Worm (Caenorhabditis elegans): ENCODE results near the gene pink-1.

Gene pink-1

DNA sequence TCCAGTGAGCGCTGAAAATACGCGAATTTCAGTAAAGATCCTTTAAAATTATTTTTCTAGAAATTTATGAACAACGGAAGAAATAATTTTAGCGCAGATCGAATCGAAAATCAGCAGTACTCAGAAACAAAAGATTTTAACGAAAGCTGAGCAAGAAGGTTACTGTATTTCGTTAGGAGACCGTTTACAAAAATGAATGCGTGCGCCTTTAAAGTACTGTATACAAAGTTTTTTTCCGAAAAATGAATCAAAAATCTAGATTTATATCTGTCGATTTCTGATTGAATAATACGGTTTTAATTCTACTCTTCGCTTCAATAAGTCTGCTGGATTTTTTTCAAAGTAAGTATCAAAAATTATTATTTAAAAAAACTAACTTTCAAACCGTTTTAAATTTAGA is 18.5 kb upstream of the pink-1 start, which contains the start of the genes EEED8.14 and EEED8.3 (continued):
- TF ChIP-seq nhr-179 (tag; optimal IDR thresholded peaks at IDR 0.05) (no peak), akir-1 (GFP tag; optimal IDR thresholded peaks at IDR 0.05) (no peak), K12H6.12 (tag; optimal IDR thresholded peaks at IDR 0.05) (no peak), lin-40 (tag; optimal IDR thresholded peaks at IDR 0.05) (no peak), hsf-1 (GFP tag; IDR thresholded peaks at IDR 0.05) (no peak), Y79H2A.3 (GFP tag; conservative IDR thresholded peaks at IDR 0.05) (no peak), snpc-3.4 (tag; optimal IDR thresholded peaks at IDR 0.05) (no peak), B0019.2 (GFP tag; conservative IDR thresholded peaks at IDR 0.05) (no peak), K11D2.4 (GFP tag; IDR thresholded peaks at IDR 0.05) (no peak), zim-3 (tag; optimal IDR thresholded peaks at IDR 0.05) (no peak), bed-1 (GFP tag; IDR thresholded peaks at IDR 0.05) (no peak), B0035.1 (tag; optimal IDR thresholded peaks at IDR 0.05) (no peak), hmg-20 (GFP tag; IDR thresholded peaks at IDR 0.05) (no peak), Y56A3A.18 (GFP tag; IDR thresholded peaks at IDR 0.05) (no peak), nhr-120 (GFP tag; IDR thresholded peaks at IDR 0.05) (no peak), lir-1 (GFP tag; conservative IDR thresholded peaks at IDR 0.05) (no peak), pha-4 (tag; optimal IDR thresholded peaks at IDR 0.05) (no peak), aptf-2 (GFP tag; conservative IDR thresholded peaks at IDR 0.05) (no peak), F10E7.11 (tag; optimal IDR thresholded peaks at IDR 0.05) (no peak), F23B12.7 (tag; optimal IDR thresholded peaks at IDR 0.05; ENCODE audit: insufficient read depth) (no peak), snpc-1.1 (tag; optimal IDR thresholded peaks at IDR 0.05; ENCODE audit: insufficient read depth) (no peak), attf-6 (GFP tag; IDR thresholded peaks at IDR 0.05) (no peak), lsl-1 (GFP tag; optimal IDR thresholded peaks at IDR 0.05) (peak; percentile 90), tbx-9 (tag; optimal IDR thresholded peaks at IDR 0.05; ENCODE audit: borderline replicate concordance) (no peak), egl-18 (GFP tag; IDR thresholded peaks at IDR 0.05) (no peak), madf-3 (GFP tag; IDR thresholded peaks at IDR 0.05) (no peak), lin-54 (GFP tag; optimal IDR thresholded peaks at IDR 0.05) (peak; percentile 13), nfya-1 (tag; optimal IDR thresholded peaks at IDR 0.05; ENCODE audit: borderline replicate concordance, insufficient read depth) (no peak), Y53F4B.3 (GFP tag; IDR thresholded peaks at IDR 0.05) (no peak), sptf-2 (GFP tag; optimal IDR thresholded peaks at IDR 0.05) (no peak), xnd-1 (tag; optimal IDR thresholded peaks at IDR 0.05) (peak; percentile 80), ceh-40 (GFP tag; IDR thresholded peaks at IDR 0.05) (no peak), fkh-3 (tag; optimal IDR thresholded peaks at IDR 0.05) (no peak)

DNA sequence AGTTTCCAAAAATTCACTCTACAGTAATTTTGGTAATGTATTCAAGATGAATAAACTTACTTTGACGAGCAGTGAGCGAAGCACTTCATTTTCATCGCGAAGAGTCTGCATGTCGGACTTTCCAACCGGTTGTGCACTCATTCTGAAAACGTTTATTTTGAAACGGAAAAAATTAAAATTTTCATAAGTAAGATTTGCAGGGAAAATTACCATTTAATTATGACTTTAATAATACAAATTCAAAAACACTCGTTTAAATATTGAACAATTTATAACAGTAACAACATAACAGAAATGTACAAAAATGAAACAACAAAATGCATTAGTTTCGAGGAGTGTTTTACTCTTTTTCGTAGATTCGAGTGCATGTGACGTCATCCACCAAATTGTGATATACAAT is 17.0 kb upstream of the pink-1 start, which contains the start of the genes EEED8.13 and EEED8.18:
EEED8.13 (minus strand) TSS at position 101 of the 400 bp plus-strand sequence.
EEED8.18 (minus strand) TSS at position 144 of the 400 bp plus-strand sequence.
- no peak for TF ChIP-seq F57C9.4 (tag; optimal IDR thresholded peaks at IDR 0.05)
- TF ChIP-seq lag-1 (GFP tag; IDR thresholded peaks at IDR 0.05) = no peak
- no peak for TF ChIP-seq Y53G8AR.9 (GFP tag; conservative IDR thresholded peaks at IDR 0.05)

DNA sequence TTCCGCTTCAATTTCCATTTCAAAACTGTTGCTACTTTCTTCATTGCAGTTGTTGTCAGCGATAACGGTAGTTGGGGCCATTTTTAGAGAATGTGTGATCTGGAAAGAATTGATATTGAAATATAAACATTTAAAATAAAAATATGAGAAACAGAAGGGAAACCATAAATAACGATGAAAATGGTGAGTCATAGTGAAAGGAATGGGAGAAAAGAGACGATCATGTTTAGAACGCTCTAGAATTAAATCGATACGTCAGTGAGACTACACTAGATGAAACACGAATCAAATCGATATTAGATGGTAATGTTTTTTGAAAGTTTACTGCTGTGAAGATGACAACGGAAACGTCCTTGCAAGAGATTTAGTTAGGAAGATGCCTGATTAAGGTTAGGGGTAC is 13.4 kb upstream of the pink-1 start, which contains the start of the genes EEED8.12 and EEED8.4:
EEED8.12 (minus strand) TSS at position 101 of the 400 bp plus-strand sequence.
EEED8.4 (plus strand) TSS at position 396 of the 400 bp plus-strand sequence.
- TF ChIP-seq ceh-40 (GFP tag; IDR thresholded peaks at IDR 0.05) (no peak), ceh-100 (GFP tag; IDR thresholded peaks at IDR 0.05) (no peak), efl-1 (GFP tag; optimal IDR thresholded peaks at IDR 0.05) (no peak), fkh-3 (tag; optimal IDR thresholded peaks at IDR 0.05) (no peak), F55B11.4 (tag; optimal IDR thresholded peaks at IDR 0.05; ENCODE audit: borderline replicate concordance, insufficient read depth) (no peak), lin-40 (tag; optimal IDR thresholded peaks at IDR 0.05) (no peak), nfyb-1 (GFP tag; IDR thresholded peaks at IDR 0.05) (no peak), F57A8.1 (GFP tag; optimal IDR thresholded peaks at IDR 0.05) (no peak), let-526 (GFP tag; IDR thresholded peaks at IDR 0.05) (no peak), nhr-90 (tag; optimal IDR thresholded peaks at IDR 0.05) (no peak), madf-10 (tag; optimal IDR thresholded peaks at IDR 0.05) (no peak), lir-1 (GFP tag; conservative IDR thresholded peaks at IDR 0.05) (no peak), ztf-3 (GFP tag; optimal IDR thresholded peaks at IDR 0.05) (no peak), egl-18 (GFP tag; IDR thresholded peaks at IDR 0.05) (no peak), lsy-27 (tag; optimal IDR thresholded peaks at IDR 0.05; ENCODE audit: borderline replicate concordance, insufficient read depth) (no peak), bed-2 (GFP tag; IDR thresholded peaks at IDR 0.05) (no peak)
